Worm (Caenorhabditis elegans): ENCODE results near the gene F14H12.3.

ce11 chrX:4295917-4296316 is 48.1 kb upstream of the F14H12.3 start:
- TF ChIP-seq pha-4 (tag; optimal IDR thresholded peaks at IDR 0.05), result no peak
- no peak for TF ChIP-seq F57A8.1 (GFP tag; optimal IDR thresholded peaks at IDR 0.05)
- no peak for TF ChIP-seq Y53G8AR.9 (GFP tag; conservative IDR thresholded peaks at IDR 0.05)
- no peak for TF ChIP-seq let-526 (GFP tag; IDR thresholded peaks at IDR 0.05)
- TF ChIP-seq zim-3 (tag; optimal IDR thresholded peaks at IDR 0.05), result no peak
- no peak for TF ChIP-seq dpff-1 (tag; optimal IDR thresholded peaks at IDR 0.05)
- TF ChIP-seq lin-26 (GFP tag; IDR thresholded peaks at IDR 0.05), result no peak
- no peak for TF ChIP-seq F49E8.2 (tag; optimal IDR thresholded peaks at IDR 0.05; ENCODE audit: insufficient read depth)
- TF ChIP-seq lin-35 (GFP tag; optimal IDR thresholded peaks at IDR 0.05), result no peak
- TF ChIP-seq efl-1 (GFP tag; optimal IDR thresholded peaks at IDR 0.05), result no peak
- TF ChIP-seq akir-1 (GFP tag; optimal IDR thresholded peaks at IDR 0.05), result no peak
